Worm (Caenorhabditis elegans) whole organism, late embryonic: Measurements from ENCODE around the gene Y60A9.1.

Experiments used
- F13H6.1 ChIP-seq: sonication (generic microtip); optimal IDR thresholded peaks from 2 replicates; lab custom pipeline; 2016; ENCODE audit warnings: missing genetic modification characterization, missing compliant biosample characterization
- K09A11.1 ChIP-seq: sonication (generic microtip); optimal IDR thresholded peaks from 2 replicates; lab custom pipeline; 2017; ENCODE audit warnings: antibody characterized with exemption, mild to moderate bottlenecking, missing genetic modification characterization, missing compliant biosample characterization; ENCODE audit not compliant: insufficient read depth
- T23F11.4 ChIP-seq: fragments of 200-800 bp; sonication (Bioruptor generic); optimal IDR thresholded peaks from 2 replicates; lab custom pipeline; 2018; ENCODE audit warnings: mild to moderate bottlenecking, missing genetic modification characterization, missing compliant biosample characterization
- ceh-14 ChIP-seq: sonication (generic microtip); optimal IDR thresholded peaks from 2 replicates; lab custom pipeline; 2016; ENCODE audit warnings: missing genotype, missing genetic modification characterization, missing compliant biosample characterization
- ceh-2 ChIP-seq: sonication (generic microtip); optimal IDR thresholded peaks from 2 replicates; lab custom pipeline; 2016; ENCODE audit warnings: missing genotype, missing genetic modification characterization, missing compliant biosample characterization
- ceh-22 ChIP-seq: sonication (generic microtip); optimal IDR thresholded peaks from 2 replicates; lab custom pipeline; 2017; ENCODE audit warnings: missing biosample characterization, missing genetic modification characterization
- ceh-30 ChIP-seq: fragments of 150-350 bp; optimal IDR thresholded peaks from 2 replicates; lab custom pipeline; 2014; ENCODE audit warnings: missing biosample characterization, missing genetic modification characterization
- ceh-34 ChIP-seq: sonication (generic microtip); optimal IDR thresholded peaks from 2 replicates; lab custom pipeline; 2016; ENCODE audit warnings: mild to moderate bottlenecking, missing genetic modification characterization, missing compliant biosample characterization
- ceh-45 ChIP-seq: fragments of 200-800 bp; sonication (Bioruptor generic); IDR thresholded peaks from 2 replicates; pipeline ENCODE4 v1.3.6; 2022; ENCODE audit warnings: missing genetic modification reagents, missing genetic modification characterization, missing compliant biosample characterization
- ceh-48 ChIP-seq: sonication (generic microtip); optimal IDR thresholded peaks from 2 replicates; lab custom pipeline; 2016; ENCODE audit warnings: missing genetic modification characterization, inconsistent platforms, missing compliant biosample characterization
- dmd-4 ChIP-seq: sonication (generic microtip); optimal IDR thresholded peaks from 2 replicates; lab custom pipeline; 2016; ENCODE audit warnings: borderline replicate concordance, missing genetic modification characterization, missing compliant biosample characterization
- dve-1 ChIP-seq: sonication (generic microtip); optimal IDR thresholded peaks from 2 replicates; lab custom pipeline; 2017; ENCODE audit warnings: antibody characterized with exemption, mild to moderate bottlenecking, missing genetic modification characterization, missing compliant biosample characterization
- elt-2 ChIP-seq: sonication (generic microtip); optimal IDR thresholded peaks from 2 replicates; lab custom pipeline; 2016; ENCODE audit warnings: missing genetic modification reagents, missing genetic modification characterization, missing compliant biosample characterization
- elt-4 ChIP-seq: sonication (generic microtip); optimal IDR thresholded peaks from 2 replicates; lab custom pipeline; 2016; ENCODE audit warnings: missing genetic modification characterization, missing compliant biosample characterization
- fax-1 ChIP-seq: sonication (generic microtip); optimal IDR thresholded peaks from 2 replicates; lab custom pipeline; 2016; ENCODE audit warnings: missing genotype, missing genetic modification characterization, missing compliant biosample characterization
- hlh-13 ChIP-seq: fragments of 200-800 bp; sonication (Bioruptor generic); optimal IDR thresholded peaks from 2 replicates; lab custom pipeline; 2018; ENCODE audit warnings: mild to moderate bottlenecking, missing genetic modification characterization, missing compliant biosample characterization
- hlh-15 ChIP-seq: sonication (generic microtip); optimal IDR thresholded peaks from 2 replicates; lab custom pipeline; 2016; ENCODE audit warnings: missing genetic modification characterization, missing compliant biosample characterization
- hlh-30 ChIP-seq: sonication (generic microtip); optimal IDR thresholded peaks from 2 replicates; lab custom pipeline; 2017; ENCODE audit warnings: antibody characterized with exemption, missing genetic modification characterization, missing compliant biosample characterization; ENCODE audit not compliant: insufficient read depth
- hlh-8 ChIP-seq: sonication (generic microtip); optimal IDR thresholded peaks from 2 replicates; lab custom pipeline; 2016; ENCODE audit warnings: missing genotype, missing genetic modification characterization, missing compliant biosample characterization
- madf-2 ChIP-seq: sonication (generic microtip); optimal IDR thresholded peaks from 2 replicates; lab custom pipeline; 2017; ENCODE audit warnings: missing genetic modification characterization, missing compliant biosample characterization
- npax-4 ChIP-seq: sonication (generic microtip); optimal IDR thresholded peaks from 2 replicates; lab custom pipeline; 2016; ENCODE audit warnings: missing genetic modification characterization, missing compliant biosample characterization
- pha-2 ChIP-seq: sonication (generic microtip); optimal IDR thresholded peaks from 2 replicates; lab custom pipeline; 2017; ENCODE audit warnings: mild to moderate bottlenecking, missing genetic modification characterization, missing compliant biosample characterization
- ttx-3 ChIP-seq: sonication (generic microtip); optimal IDR thresholded peaks from 2 replicates; lab custom pipeline; 2016; ENCODE audit warnings: missing genetic modification reagents, missing genetic modification characterization, missing compliant biosample characterization
- unc-55 ChIP-seq: sonication (generic microtip); optimal IDR thresholded peaks from 2 replicates; lab custom pipeline; 2017; ENCODE audit warnings: missing biosample characterization, missing genetic modification reagents, missing genetic modification characterization
- ztf-16 ChIP-seq: sonication (generic microtip); optimal IDR thresholded peaks from 2 replicates; lab custom pipeline; 2017; ENCODE audit warnings: missing genetic modification characterization, missing compliant biosample characterization

Gene Y60A9.1

ce11 chrX:14355034-14355433 is 40.1 kb downstream of the Y60A9.1 start:
- TF ChIP-seq ceh-22 (tag; lab: Kevin White, UChicago) (no peak), ceh-14 (tag; lab: Kevin White, UChicago) (no peak), hlh-8 (tag; lab: Kevin White, UChicago) (no peak), ceh-2 (tag; lab: Kevin White, UChicago) (no peak), hlh-13 (no peak)

- TF ChIP-seq hlh-13 (no peak), pha-2 (tag; lab: Kevin White, UChicago) (no peak), dmd-4 (tag; lab: Kevin White, UChicago) (no peak), K09A11.1 (tag; lab: Kevin White, UChicago) (no peak), F13H6.1 (tag; lab: Kevin White, UChicago) (no peak), elt-2 (no peak), ceh-22 (tag; lab: Kevin White, UChicago) (no peak), ceh-34 (tag; lab: Kevin White, UChicago) (no peak), npax-4 (tag; lab: Kevin White, UChicago) (no peak), hlh-30 (tag; lab: Kevin White, UChicago) (no peak), madf-2 (tag; lab: Kevin White, UChicago) (no peak)
These were observed 45.4 kb downstream of the Y60A9.1 start, which contains the start of gene wdr-5.2 for ce11 chrX:14349690-14350168. Gene wdr-5.2 (plus strand): TSS chrX:14350118.

ce11 chrX:14347573-14347972 is 47.6 kb downstream of the Y60A9.1 start, which contains the start of gene K04G11.3:
Gene K04G11.3 (minus strand): TSS chrX:14347673.
- no peak for TF ChIP-seq ztf-16 (tag; lab: Kevin White, UChicago)
- no peak for TF ChIP-seq hlh-15
- no peak for TF ChIP-seq dve-1 (tag; lab: Kevin White, UChicago)
- no peak for TF ChIP-seq hlh-13
- TF ChIP-seq unc-55 (GFP tag; lab: Kevin White, UChicago) = no peak
- TF ChIP-seq hlh-8 (tag; lab: Kevin White, UChicago) = no peak
- no peak for TF ChIP-seq pha-2 (tag; lab: Kevin White, UChicago)
- no peak for TF ChIP-seq fax-1
- no peak for TF ChIP-seq T23F11.4
- TF ChIP-seq ceh-30 = no peak
- no peak for TF ChIP-seq elt-4 (tag; lab: Kevin White, UChicago)
- no peak for TF ChIP-seq ceh-45 (GFP tag; lab: Robert Waterston, UW)
- no peak for TF ChIP-seq ttx-3 (tag; lab: Kevin White, UChicago)
- TF ChIP-seq ceh-48 = no peak
